Worm (Caenorhabditis elegans) whole organism, midembryonic: ENCODE data around the gene C26B2.8.

Experiments used
- flt-1 ChIP-seq: fragments of 200-800 bp; sonication (Bioruptor generic); IDR thresholded peaks from 2 replicates; pipeline ENCODE4 v1.3.6; 2022; ENCODE audit warnings: missing genetic modification characterization, missing compliant biosample characterization
- klf-2 ChIP-seq: fragments of 200-800 bp; sonication (Bioruptor generic); conservative IDR thresholded peaks from 2 replicates; pipeline ENCODE4 v1.3.6; 2022; ENCODE audit warnings: missing genetic modification reagents, missing genetic modification characterization, missing compliant biosample characterization
- tab-1 ChIP-seq: fragments of 200-800 bp; sonication (Bioruptor generic); IDR thresholded peaks from 2 replicates; pipeline ENCODE4 v1.3.6; 2022; ENCODE audit warnings: missing genetic modification characterization, missing compliant biosample characterization
- ztf-29 ChIP-seq: fragments of 200-800 bp; sonication (Bioruptor generic); IDR thresholded peaks from 2 replicates; pipeline ENCODE4 v1.3.6; 2022; ENCODE audit warnings: missing genetic modification reagents, missing genetic modification characterization, missing compliant biosample characterization

DNA sequence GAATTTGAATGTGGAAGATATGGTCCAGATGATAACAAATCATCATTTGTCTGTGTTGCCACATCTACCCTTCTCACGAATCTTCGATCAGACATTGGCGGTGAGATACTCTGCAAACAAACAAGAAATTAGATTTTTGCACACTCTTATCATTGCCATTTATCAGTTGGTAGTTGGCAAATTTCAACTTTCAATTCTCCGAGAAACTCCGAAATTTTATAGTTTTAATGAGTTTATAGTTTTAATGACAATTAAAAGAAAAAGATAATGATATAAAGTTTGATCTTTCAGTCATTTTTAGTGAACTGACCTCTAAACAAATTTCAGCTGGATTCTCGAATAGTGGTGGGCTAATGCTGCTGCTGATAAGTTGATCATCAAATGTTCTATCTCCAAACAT, 9.9 kb downstream of the C26B2.8 start:
- TF ChIP-seq tab-1 (no peak), flt-1 (GFP tag; lab: Robert Waterston, UW) (no peak), klf-2 (GFP tag; lab: Robert Waterston, UW) (no peak), ztf-29 (GFP tag; lab: Robert Waterston, UW) (no peak)
